Worm (Caenorhabditis elegans): Measurements from ENCODE around the gene pqn-41.

DNA sequence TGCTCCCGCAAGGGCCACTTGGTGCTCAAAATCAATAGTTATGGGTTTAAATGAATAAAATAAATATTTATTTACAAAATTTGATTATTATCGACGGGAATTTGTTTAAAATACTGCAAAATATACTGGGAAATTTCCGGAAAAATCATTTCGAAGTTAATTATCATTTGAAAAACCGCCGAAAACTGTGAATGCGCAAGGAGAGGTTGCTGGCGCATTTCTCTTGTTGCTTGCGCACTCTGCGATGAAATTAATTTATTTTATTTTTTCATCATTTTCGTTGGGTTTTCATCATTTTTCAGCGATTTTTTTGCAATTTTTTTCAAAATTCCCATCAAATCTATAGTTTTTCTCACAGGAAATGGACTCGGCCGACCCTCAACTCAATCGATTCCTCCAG, 46.2 kb upstream of the pqn-41 start, which contains the start of gene ddp-1:
- peak; percentile 51 for TF ChIP-seq ceh-13 (GFP tag; optimal IDR thresholded peaks at IDR 0.05)
- TF ChIP-seq ama-1 (optimal IDR thresholded peaks at IDR 0.05): no peak
- peak; percentile 53 for TF ChIP-seq hnd-1 (tag; optimal IDR thresholded peaks at IDR 0.05)
- TF ChIP-seq tra-4 (tag; optimal IDR thresholded peaks at IDR 0.05): peak; percentile 47
- peak; percentile 82 for TF ChIP-seq pes-1 (GFP tag; IDR thresholded peaks at IDR 0.05)
- TF ChIP-seq F13C5.2 (tag; optimal IDR thresholded peaks at IDR 0.05): peak; percentile 96
- TF ChIP-seq hmg-4 (GFP tag; optimal IDR thresholded peaks at IDR 0.05): peak; percentile 81
- TF ChIP-seq aly-1 (tag; optimal IDR thresholded peaks at IDR 0.05): no peak
- peak; percentile 70; the same call in 1 of the 2 replicates for TF ChIP-seq scrt-1 (GFP tag; IDR thresholded peaks at IDR 0.05)
- peak; percentile 49; the same call in 1 of the 2 replicates for TF ChIP-seq tbx-37 (GFP tag; conservative IDR thresholded peaks at IDR 0.05)
